Worm (Caenorhabditis elegans): Measurements from ENCODE around the gene rpl-32.
A peak's percentile ranks its signal among the peaks of the same experiment; 100 is the strongest.

The rpl-32 gene

ce11 chrII:9083093-9083492 lies 26.2 kb upstream of the rpl-32 start, which contains the start of gene sysm-1:
Gene sysm-1, minus strand, starts transcription at chrII:9083193.
- TF ChIP-seq egl-44 (GFP tag; IDR thresholded peaks at IDR 0.05) (no peak), egrh-3 (GFP tag; IDR thresholded peaks at IDR 0.05) (no peak), nhr-80 (tag; optimal IDR thresholded peaks at IDR 0.05) (peak; percentile 4)

ce11 chrII:9078351-9078750 lies 21.5 kb upstream of the rpl-32 start:
- TF ChIP-seq B0261.1 (tag; optimal IDR thresholded peaks at IDR 0.05) (no peak), egl-18 (GFP tag; IDR thresholded peaks at IDR 0.05) (no peak), D2030.7 (GFP tag; IDR thresholded peaks at IDR 0.05) (no peak), ama-1 (optimal IDR thresholded peaks at IDR 0.05) (no peak), ama-1 (GFP tag; optimal IDR thresholded peaks at IDR 0.05) (no peak), athp-1 (tag; optimal IDR thresholded peaks at IDR 0.05) (no peak), cebp-1 (GFP tag; IDR thresholded peaks at IDR 0.05) (no peak), cebp-1 (tag; optimal IDR thresholded peaks at IDR 0.05) (no peak), hrde-1 (tag; optimal IDR thresholded peaks at IDR 0.05; ENCODE audit: borderline replicate concordance) (no peak), attf-6 (GFP tag; IDR thresholded peaks at IDR 0.05) (no peak), madf-6 (GFP tag; IDR thresholded peaks at IDR 0.05) (no peak)

ce11 chrII:9076098-9076879 lies 19.4 kb upstream of the rpl-32 start:
- TF ChIP-seq dpff-1 (tag; optimal IDR thresholded peaks at IDR 0.05) = no peak
- TF ChIP-seq rcor-1 (GFP tag; IDR thresholded peaks at IDR 0.05) = no peak
- TF ChIP-seq F10E7.11 (tag; optimal IDR thresholded peaks at IDR 0.05) = no peak
- TF ChIP-seq nhr-80 (tag; optimal IDR thresholded peaks at IDR 0.05) = peak; percentile 46
- no peak for TF ChIP-seq snpc-3.4 (tag; optimal IDR thresholded peaks at IDR 0.05)
- TF ChIP-seq ztf-6 (GFP tag; IDR thresholded peaks at IDR 0.05) = no peak

ce11 chrII:9074492-9074891 lies 17.6 kb upstream of the rpl-32 start:
- TF ChIP-seq unc-130 (GFP tag; optimal IDR thresholded peaks at IDR 0.05) (no peak), nhr-27 (tag; optimal IDR thresholded peaks at IDR 0.05) (no peak), repo-1 (tag; optimal IDR thresholded peaks at IDR 0.05) (no peak), chd-7 (tag; optimal IDR thresholded peaks at IDR 0.05) (no peak), F55B11.4 (tag; optimal IDR thresholded peaks at IDR 0.05; ENCODE audit: borderline replicate concordance, insufficient read depth) (no peak), egl-44 (GFP tag; IDR thresholded peaks at IDR 0.05) (no peak), tbx-9 (tag; optimal IDR thresholded peaks at IDR 0.05; ENCODE audit: borderline replicate concordance) (no peak), hlh-26 (GFP tag; conservative IDR thresholded peaks at IDR 0.05) (no peak), lag-1 (GFP tag; IDR thresholded peaks at IDR 0.05) (no peak), lin-40 (tag; optimal IDR thresholded peaks at IDR 0.05) (no peak), bed-1 (GFP tag; IDR thresholded peaks at IDR 0.05) (no peak), snpc-4 (GFP tag; optimal IDR thresholded peaks at IDR 0.05) (no peak), snpc-4 (tag; optimal IDR thresholded peaks at IDR 0.05) (no peak), gei-17 (GFP tag; optimal IDR thresholded peaks at IDR 0.05) (no peak), ztf-26 (tag; optimal IDR thresholded peaks at IDR 0.05) (no peak), somi-1 (GFP tag; optimal IDR thresholded peaks at IDR 0.05) (no peak), ceh-100 (GFP tag; IDR thresholded peaks at IDR 0.05) (no peak)
